Fruit fly (Drosophila melanogaster) whole organism, prepupa: ENCODE measurements around the gene CG4887.

Experiments used
- CG31627 ChIP-seq: fragments of 200-800 bp; sonication (Bioruptor generic); optimal IDR thresholded peaks from 3 replicates; lab custom pipeline; 2016; ENCODE audit warnings: missing biosample characterization, missing genetic modification characterization
- CG32006 ChIP-seq: fragments of 200-800 bp; sonication (Bioruptor generic); optimal IDR thresholded peaks from 3 replicates; lab custom pipeline; 2017; ENCODE audit warnings: missing biosample characterization, mild to moderate bottlenecking, missing genetic modification characterization
- CG3919 ChIP-seq: fragments of 200-800 bp; sonication (Bioruptor generic); optimal IDR thresholded peaks from 3 replicates; lab custom pipeline; 2016; ENCODE audit warnings: missing biosample characterization, missing genetic modification characterization
- CG8319 ChIP-seq: fragments of 200-800 bp; sonication (Bioruptor generic); optimal IDR thresholded peaks from 3 replicates; lab custom pipeline; 2016; ENCODE audit warnings: missing biosample characterization, missing genetic modification characterization
- CG9139 ChIP-seq: fragments of 200-800 bp; sonication (Bioruptor generic); optimal IDR thresholded peaks from 3 replicates; lab custom pipeline; 2017; ENCODE audit warnings: missing biosample characterization, mild to moderate bottlenecking, missing genetic modification characterization
- Eip75B ChIP-seq: fragments of 200-800 bp; sonication (Bioruptor generic); optimal IDR thresholded peaks from 3 replicates; lab custom pipeline; 2016; ENCODE audit warnings: missing biosample characterization, missing genetic modification characterization
- Eip93F ChIP-seq: fragments of 200-800 bp; sonication (Bioruptor generic); optimal IDR thresholded peaks from 2 replicates; lab custom pipeline; 2016; ENCODE audit warnings: missing biosample characterization, mild to moderate bottlenecking, missing genetic modification characterization
- Ets96B ChIP-seq: fragments of 200-800 bp; optimal IDR thresholded peaks from 2 replicates; lab custom pipeline; 2019; ENCODE audit warnings: missing biosample characterization, mild to moderate bottlenecking, missing genetic modification characterization, moderate library complexity
- Gug ChIP-seq: fragments of 200-800 bp; sonication (Bioruptor generic); IDR thresholded peaks from 2 replicates; pipeline ENCODE4 v1.3.6; 2022; ENCODE audit warnings: missing biosample characterization, missing genetic modification characterization
- Hr38 ChIP-seq: sonication (Bioruptor generic); optimal IDR thresholded peaks from 2 replicates; lab custom pipeline; 2016; ENCODE audit warnings: missing biosample characterization, missing genetic modification characterization
- Hr39 ChIP-seq: fragments of 200-800 bp; sonication (Bioruptor generic); optimal IDR thresholded peaks from 2 replicates; lab custom pipeline; 2016; ENCODE audit warnings: missing biosample characterization, missing genetic modification characterization
- Hr4 ChIP-seq: fragments of 200-800 bp; sonication (Bioruptor generic); optimal IDR thresholded peaks from 3 replicates; lab custom pipeline; 2016; ENCODE audit warnings: missing biosample characterization, missing genetic modification characterization
- Met ChIP-seq: fragments of 200-800 bp; sonication (Bioruptor generic); optimal IDR thresholded peaks from 3 replicates; lab custom pipeline; 2016; ENCODE audit warnings: missing biosample characterization, missing genetic modification characterization
- Sox14 ChIP-seq: fragments of 200-800 bp; sonication (Bioruptor generic); optimal IDR thresholded peaks from 3 replicates; lab custom pipeline; 2016; ENCODE audit warnings: missing biosample characterization, missing genetic modification characterization
- acj6 ChIP-seq: fragments of 200-800 bp; sonication (Bioruptor generic); optimal IDR thresholded peaks from 3 replicates; lab custom pipeline; 2016; ENCODE audit warnings: missing biosample characterization, missing genetic modification characterization
- dac ChIP-seq: fragments of 200-800 bp; sonication (Bioruptor generic); optimal IDR thresholded peaks from 2 replicates; lab custom pipeline; 2017; ENCODE audit warnings: missing biosample characterization, mild to moderate bottlenecking, missing genetic modification characterization
- esn ChIP-seq: fragments of 200-800 bp; sonication (Bioruptor generic); optimal IDR thresholded peaks from 2 replicates; lab custom pipeline; 2016; ENCODE audit warnings: missing biosample characterization, mild to moderate bottlenecking, missing genetic modification characterization, moderate library complexity
- fkh ChIP-seq: fragments of 200-800 bp; sonication (Bioruptor generic); optimal IDR thresholded peaks from 3 replicates; lab custom pipeline; 2017; ENCODE audit warnings: missing biosample characterization, mild to moderate bottlenecking, missing genetic modification characterization, moderate library complexity
- spab ChIP-seq: fragments of 200-800 bp; sonication (Bioruptor generic); optimal IDR thresholded peaks from 2 replicates; lab custom pipeline; 2017; ENCODE audit warnings: missing biosample characterization, mild to moderate bottlenecking, missing genetic modification characterization, missing genetic modification reagents
- ss ChIP-seq, 2 experiments: fragments of 200-800 bp; sonication (Bioruptor generic); optimal IDR thresholded peaks; 2 replicates in 1 of 2; 3 replicates in 1 of 2; lab custom pipeline; 2017 to 2018; ENCODE audit warnings: mild to moderate bottlenecking in 2 of 2, missing biosample characterization in 2 of 2, missing genetic modification characterization in 2 of 2, moderate library complexity in 1 of 2

The CG4887 gene

DNA sequence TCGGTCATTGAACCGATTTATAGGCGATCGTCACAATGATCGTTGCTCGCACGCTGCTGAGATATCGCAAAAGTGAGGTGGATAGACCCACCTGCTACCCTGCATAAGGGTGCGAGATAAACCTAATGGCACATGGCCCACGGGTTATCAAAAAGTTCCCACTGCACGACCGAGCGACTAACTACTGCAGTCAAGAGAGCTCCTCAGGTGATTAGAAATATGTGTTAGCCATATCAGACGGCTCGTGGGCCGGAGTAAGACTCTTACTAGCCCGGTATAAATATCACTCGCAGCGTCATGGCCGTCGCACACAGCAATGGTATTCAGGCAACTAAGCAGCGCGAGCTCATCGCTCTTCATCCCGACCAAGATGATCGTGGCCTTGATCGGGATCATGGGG is 46.2 kb downstream of the CG4887 start, which contains the start of gene CG42329:
TSS of gene CG42329 (plus strand) at position 301 of the 400 bp plus-strand sequence.
- no peak for TF ChIP-seq Hr4 (GFP tag; lab: Kevin White, UChicago)
- TF ChIP-seq Sox14 (GFP tag; lab: Kevin White, UChicago), result no peak
- no peak for TF ChIP-seq CG3919 (GFP tag; lab: Kevin White, UChicago)
- no peak for TF ChIP-seq acj6 (GFP tag; lab: Kevin White, UChicago)
- no peak for TF ChIP-seq fkh (GFP tag; lab: Kevin White, UChicago)
- no peak for TF ChIP-seq esn (GFP tag; lab: Kevin White, UChicago)
- no peak for TF ChIP-seq Eip75B
- TF ChIP-seq dac, result no peak
- TF ChIP-seq Hr39, result no peak
- TF ChIP-seq spab, result no peak
- no peak for TF ChIP-seq Hr38 (GFP tag; lab: Kevin White, UChicago)
- TF ChIP-seq CG9139, result no peak
- no peak for TF ChIP-seq Ets96B (tag; lab: Kevin White, UChicago)
- no peak for TF ChIP-seq ss (GFP tag; optimal IDR thresholded peaks at IDR 0.05; lab: Kevin White, UChicago)
- no peak for TF ChIP-seq Met (GFP tag; lab: Kevin White, UChicago)
- TF ChIP-seq CG32006, result no peak
- no peak for TF ChIP-seq CG31627
- TF ChIP-seq CG8319 (GFP tag; lab: Kevin White, UChicago), result no peak
- no peak for TF ChIP-seq Gug
- TF ChIP-seq Eip93F (GFP tag; lab: Kevin White, UChicago), result no peak
